Worm (Caenorhabditis elegans) whole organism, L1 larva: ENCODE measurements around the gene Y57G11B.6.

Source experiments
- blmp-1 ChIP-seq: fragments of 150-350 bp; optimal IDR thresholded peaks from 2 replicates; lab custom pipeline; 2014; ENCODE audit warnings: missing biosample characterization, missing genetic modification characterization
- ceh-88 ChIP-seq: fragments of 200-800 bp; sonication (Bioruptor generic); IDR thresholded peaks from 2 replicates; pipeline ENCODE4 v1.3.6; 2022; ENCODE audit warnings: missing genetic modification characterization, missing compliant biosample characterization
- egl-27 ChIP-seq, 2 experiments: fragments of 150-350 bp in 1 of 2; sonication (generic microtip); optimal IDR thresholded peaks; 3 replicates each; lab custom pipeline; 2017 to 2018; ENCODE audit warnings: missing biosample characterization in 2 of 2, missing genetic modification characterization in 2 of 2, missing genetic modification reagents in 2 of 2
- fkh-4 ChIP-seq: sonication (generic microtip); optimal IDR thresholded peaks from 2 replicates; lab custom pipeline; 2016; ENCODE audit warnings: missing compliant biosample characterization, missing genetic modification characterization, borderline replicate concordance
- isw-1 ChIP-seq: fragments of 200-800 bp; sonication (Bioruptor generic); IDR thresholded peaks from 2 replicates; pipeline ENCODE4 v1.3.6; 2022; ENCODE audit warnings: missing genetic modification characterization, missing compliant biosample characterization
- lin-14 ChIP-seq: fragments of 200-800 bp; sonication (Bioruptor generic); optimal IDR thresholded peaks from 2 replicates; lab custom pipeline; 2018; ENCODE audit warnings: mild to moderate bottlenecking, missing genetic modification characterization, moderate library complexity, missing compliant biosample characterization
- mdl-1 ChIP-seq, 2 experiments: fragments of 150-350 bp; optimal IDR thresholded peaks; 2 replicates each; lab custom pipeline; 2014 to 2017; ENCODE audit warnings: missing biosample characterization in 2 of 2, missing genetic modification characterization in 2 of 2, inconsistent platforms in 1 of 2
- nhr-47 ChIP-seq: sonication (generic microtip); optimal IDR thresholded peaks from 2 replicates; lab custom pipeline; 2016; ENCODE audit warnings: mild to moderate bottlenecking, missing genetic modification characterization, moderate library complexity, missing compliant biosample characterization
- nhr-71 ChIP-seq: sonication (generic microtip); optimal IDR thresholded peaks from 2 replicates; lab custom pipeline; 2016; ENCODE audit warnings: mild to moderate bottlenecking, missing genetic modification characterization, moderate library complexity, missing compliant biosample characterization
- nhr-84 ChIP-seq: sonication (generic microtip); optimal IDR thresholded peaks from 2 replicates; lab custom pipeline; 2017; ENCODE audit warnings: missing biosample characterization, missing genetic modification characterization
- pag-3 ChIP-seq: sonication (generic microtip); optimal IDR thresholded peaks from 2 replicates; lab custom pipeline; 2017; ENCODE audit warnings: missing genetic modification characterization, mild to moderate bottlenecking, missing compliant biosample characterization, antibody characterized with exemption, borderline replicate concordance; ENCODE audit not compliant: insufficient read depth
- tbx-2 ChIP-seq: sonication (generic microtip); optimal IDR thresholded peaks from 2 replicates; lab custom pipeline; 2016; ENCODE audit warnings: missing genetic modification characterization, missing compliant biosample characterization
- xbp-1 ChIP-seq: sonication (generic microtip); optimal IDR thresholded peaks from 2 replicates; lab custom pipeline; 2016; ENCODE audit warnings: missing genetic modification characterization, missing compliant biosample characterization

The Y57G11B.6 gene

DNA sequence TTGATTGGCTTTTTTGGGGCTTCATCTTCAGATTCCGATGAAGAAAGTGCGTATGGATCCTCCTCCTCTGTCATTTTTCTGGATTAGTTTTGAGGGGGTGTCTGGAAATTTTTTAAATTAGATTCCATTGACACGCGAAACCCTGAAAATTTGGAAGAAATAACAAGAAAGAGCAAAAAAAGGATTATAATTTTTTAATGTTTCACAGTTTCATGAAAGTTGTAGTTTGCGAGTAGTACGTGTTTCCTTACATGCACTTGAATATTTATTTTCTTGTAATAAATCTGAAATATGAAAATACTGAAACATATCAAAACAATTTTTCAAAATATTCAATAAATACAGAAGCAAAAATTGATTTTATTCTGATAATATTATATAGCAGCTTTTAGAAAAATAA is 49.6 kb downstream of the Y57G11B.6 start, which contains the start of gene tag-273:
Gene tag-273, minus strand, starts transcription at position 101 of the 400 bp plus-strand sequence.
- no peak for TF ChIP-seq isw-1 (GFP tag; lab: Robert Waterston, UW)
- no peak for TF ChIP-seq tbx-2 (tag; lab: Kevin White, UChicago)
- TF ChIP-seq mdl-1 (tag; optimal IDR thresholded peaks at IDR 0.05; lab: Kevin White, UChicago) = no peak
- TF ChIP-seq fkh-4 (tag; lab: Kevin White, UChicago) = no peak
- TF ChIP-seq nhr-71 (tag; lab: Kevin White, UChicago) = no peak
- no peak for TF ChIP-seq nhr-47 (tag; lab: Kevin White, UChicago)
- no peak for TF ChIP-seq nhr-84 (tag; lab: Kevin White, UChicago)
- no peak for TF ChIP-seq pag-3 (tag; lab: Kevin White, UChicago)
- no peak for TF ChIP-seq xbp-1
- no peak for TF ChIP-seq ceh-88 (GFP tag; lab: Robert Waterston, UW)
- no peak for TF ChIP-seq egl-27 (tag; optimal IDR thresholded peaks at IDR 0.05; lab: Kevin White, UChicago)
- TF ChIP-seq lin-14 = no peak
- no peak for TF ChIP-seq blmp-1 (tag; lab: Kevin White, UChicago)
